Fruit fly (Drosophila melanogaster) whole organism, embryonic: ENCODE measurements around the gene CG7179.
A peak's percentile ranks its signal among the peaks of the same experiment; 100 is the strongest.
"Not testable (repeated sequence)": the region's sequence is repeated elsewhere in the genome, so short reads cannot be mapped to it uniquely, and the experiment has no call there.

ENCODE experiments used
- Ada2b ChIP-seq: fragments of 200-800 bp; sonication (Bioruptor generic); IDR thresholded peaks from 2 replicates; pipeline ENCODE4 v1.3.6; 2022; ENCODE audit warnings: missing biosample characterization, missing genetic modification characterization
- CG7963 ChIP-seq: fragments of 200-800 bp; sonication (Bioruptor generic); IDR thresholded peaks from 3 replicates; pipeline ENCODE4 v1.3.6; 2022; ENCODE audit warnings: missing biosample characterization, missing genetic modification characterization; ENCODE audit not compliant: partially characterized antibody
- CoRest ChIP-seq: fragments of 200-800 bp; sonication (Bioruptor generic); optimal IDR thresholded peaks from 3 replicates; lab custom pipeline; 2018; ENCODE audit warnings: missing biosample characterization, mild to moderate bottlenecking, missing genetic modification characterization, moderate library complexity
- D19A ChIP-seq: fragments of 200-800 bp; optimal IDR thresholded peaks from 3 replicates; lab custom pipeline; 2019; ENCODE audit warnings: missing biosample characterization, mild to moderate bottlenecking, missing genetic modification characterization, moderate library complexity
- Dp ChIP-seq: fragments of 200-800 bp; sonication (Bioruptor generic); optimal IDR thresholded peaks from 2 replicates; lab custom pipeline; 2018; ENCODE audit warnings: missing biosample characterization, mild to moderate bottlenecking, missing genetic modification characterization, moderate library complexity
- E2f1 ChIP-seq: fragments of 200-800 bp; sonication (Bioruptor generic); IDR thresholded peaks from 2 replicates; pipeline ENCODE4 v1.3.6; 2022; ENCODE audit warnings: missing biosample characterization, missing genetic modification characterization
- Ets65A ChIP-seq: fragments of 200-800 bp; sonication (Bioruptor generic); peaks from one replicate; lab custom pipeline; 2016; ENCODE audit warnings: missing biosample characterization, missing genetic modification characterization
- MTF-1 ChIP-seq: fragments of 200-800 bp; sonication (Bioruptor generic); optimal IDR thresholded peaks from 2 replicates; lab custom pipeline; 2018; ENCODE audit warnings: missing biosample characterization, mild to moderate bottlenecking, missing genetic modification characterization, borderline replicate concordance
- Meics ChIP-seq: fragments of 200-800 bp; sonication (Bioruptor generic); optimal IDR thresholded peaks from 2 replicates; lab custom pipeline; 2017; ENCODE audit warnings: missing biosample characterization, mild to moderate bottlenecking, missing genetic modification characterization
- Pdp1 ChIP-seq, 2 experiments: fragments of 200-800 bp; sonication (Bioruptor generic); optimal IDR thresholded peaks; 3 replicates each; lab custom pipeline; 2016; ENCODE audit warnings: missing biosample characterization in 2 of 2, missing genetic modification characterization in 2 of 2, mild to moderate bottlenecking in 1 of 2, moderate library complexity in 1 of 2
- ase ChIP-seq: fragments of 200-800 bp; sonication (Bioruptor generic); IDR thresholded peaks from 3 replicates; pipeline ENCODE4 v1.3.6; 2022; ENCODE audit warnings: missing biosample characterization, missing genetic modification characterization
- caup ChIP-seq: fragments of 200-800 bp; sonication (Bioruptor generic); optimal IDR thresholded peaks from 3 replicates; lab custom pipeline; 2017; ENCODE audit warnings: missing biosample characterization, mild to moderate bottlenecking, missing genetic modification characterization, moderate library complexity; ENCODE audit not compliant: severe bottlenecking
- gem ChIP-seq: fragments of 200-800 bp; sonication (Bioruptor generic); optimal IDR thresholded peaks from 2 replicates; lab custom pipeline; 2019; ENCODE audit warnings: missing biosample characterization, mild to moderate bottlenecking, missing genetic modification characterization, moderate library complexity
- otp ChIP-seq: fragments of 200-800 bp; sonication (Bioruptor generic); IDR thresholded peaks from 3 replicates; pipeline ENCODE4, ENCODE4 v1.3.6; 2022; ENCODE audit warnings: missing biosample characterization, missing genetic modification characterization
- sna ChIP-seq: fragments of 200-800 bp; sonication (Bioruptor generic); IDR thresholded peaks from 2 replicates; pipeline ENCODE4 v1.3.6; 2022; ENCODE audit warnings: missing biosample characterization, missing genetic modification characterization; ENCODE audit not compliant: partially characterized antibody

Gene CG7179

dm6 chr2L:7741437-7741836 lies 36.4 kb downstream of the CG7179 start, which contains the start of gene Acp1 (continued):
- TF ChIP-seq ase (GFP tag; lab: Robert Waterston, UW): no peak
- TF ChIP-seq MTF-1 (GFP tag; lab: Kevin White, UChicago): no peak

DNA sequence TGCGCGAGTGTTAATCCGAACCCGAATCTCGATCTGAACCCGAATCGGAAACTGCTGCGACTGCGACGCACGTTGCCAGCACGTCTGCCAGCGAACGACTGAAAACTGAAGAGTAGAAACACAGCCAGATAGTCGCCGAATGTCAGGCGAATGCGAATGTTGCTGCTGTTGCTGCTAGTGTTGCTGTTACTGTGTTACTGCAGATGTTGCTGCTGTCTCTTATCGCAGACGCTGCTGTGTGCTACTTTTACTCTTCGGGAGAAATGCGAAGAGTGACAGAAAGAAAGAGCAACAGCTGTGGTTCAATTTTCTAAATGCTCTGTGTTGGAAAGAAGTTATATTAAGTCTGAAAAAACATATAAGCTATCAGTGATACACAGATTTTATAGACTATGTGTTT lies 39.1 kb downstream of the CG7179 start, which contains the start of gene CG31904:
CG31904 (minus strand) TSS at position 101 of the 400 bp plus-strand sequence.
- TF ChIP-seq otp; caup (GFP tag; lab: Kevin White, UChicago); E2f1 (GFP tag; lab: Robert Waterston, UW): not testable (repeated sequence)

DNA sequence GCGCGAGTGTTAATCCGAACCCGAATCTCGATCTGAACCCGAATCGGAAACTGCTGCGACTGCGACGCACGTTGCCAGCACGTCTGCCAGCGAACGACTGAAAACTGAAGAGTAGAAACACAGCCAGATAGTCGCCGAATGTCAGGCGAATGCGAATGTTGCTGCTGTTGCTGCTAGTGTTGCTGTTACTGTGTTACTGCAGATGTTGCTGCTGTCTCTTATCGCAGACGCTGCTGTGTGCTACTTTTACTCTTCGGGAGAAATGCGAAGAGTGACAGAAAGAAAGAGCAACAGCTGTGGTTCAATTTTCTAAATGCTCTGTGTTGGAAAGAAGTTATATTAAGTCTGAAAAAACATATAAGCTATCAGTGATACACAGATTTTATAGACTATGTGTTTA lies 45.3 kb downstream of the CG7179 start, which contains the start of gene CG13796:
CG13796 (minus strand) TSS at position 101 of the 400 bp plus-strand sequence.
- not testable (repeated sequence) for TF ChIP-seq sna; Dp (GFP tag; lab: Kevin White, UChicago); Meics (GFP tag; lab: Kevin White, UChicago)

DNA sequence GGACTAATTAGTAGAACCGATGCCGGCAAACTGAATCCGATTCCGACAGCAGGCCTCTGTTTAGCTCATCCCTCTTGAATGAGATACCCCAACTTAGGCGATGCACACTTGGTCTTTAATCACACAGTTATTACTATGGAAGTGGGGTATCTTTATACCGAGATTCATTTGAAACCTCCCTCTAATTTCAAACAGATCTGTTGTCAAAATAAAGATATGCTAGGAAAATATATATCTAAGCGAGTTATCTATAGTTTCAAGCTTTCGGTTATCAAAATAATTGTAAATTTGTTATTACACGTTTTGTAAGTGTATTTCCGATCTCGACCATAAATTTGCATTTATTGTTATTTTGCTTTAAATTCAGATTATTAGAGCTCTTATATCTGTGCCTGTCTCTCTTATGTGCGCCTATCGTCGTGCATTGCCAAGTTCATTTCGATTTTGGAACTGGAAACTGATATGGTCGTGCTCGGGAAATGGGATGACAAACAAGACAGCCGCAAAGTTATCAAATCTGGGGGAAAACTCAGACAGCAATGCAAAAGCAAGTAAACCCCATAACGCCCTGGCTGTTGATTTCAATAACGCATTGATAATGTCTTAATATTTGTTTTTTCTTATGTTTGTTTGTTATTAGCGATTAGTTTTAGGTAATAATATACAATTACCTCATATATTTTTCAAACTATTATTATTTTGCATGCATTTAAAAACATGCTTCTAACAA lies 51.4 kb downstream of the CG7179 start, which contains the start of gene CG13795:
CG13795 (minus strand) TSS at position 31 of the 730 bp plus-strand sequence.
- no peak for TF ChIP-seq Ada2b (GFP tag; lab: Robert Waterston, UW)
- TF ChIP-seq Ets65A (GFP tag; lab: Kevin White, UChicago): peak; percentile 15
- no peak for TF ChIP-seq Pdp1 (GFP tag; optimal IDR thresholded peaks at IDR 0.05; lab: Kevin White, UChicago)
- peak; percentile 13 for TF ChIP-seq CoRest (tag; lab: Kevin White, UChicago)
- TF ChIP-seq D19A: peak; percentile 93
- peak; percentile 38 for TF ChIP-seq gem (tag; lab: Kevin White, UChicago)
- TF ChIP-seq CG7963 (GFP tag; lab: Robert Waterston, UW): no peak
